Worm (Caenorhabditis elegans) whole organism, dauer: ENCODE data around the gene ttr-32.

Experiments
- unc-62 ChIP-seq: sonication (generic microtip); optimal IDR thresholded peaks from 2 replicates; lab custom pipeline; 2017; ENCODE audit warnings: missing biosample characterization, missing genetic modification reagents, missing genetic modification characterization

ttr-32 gene

DNA sequence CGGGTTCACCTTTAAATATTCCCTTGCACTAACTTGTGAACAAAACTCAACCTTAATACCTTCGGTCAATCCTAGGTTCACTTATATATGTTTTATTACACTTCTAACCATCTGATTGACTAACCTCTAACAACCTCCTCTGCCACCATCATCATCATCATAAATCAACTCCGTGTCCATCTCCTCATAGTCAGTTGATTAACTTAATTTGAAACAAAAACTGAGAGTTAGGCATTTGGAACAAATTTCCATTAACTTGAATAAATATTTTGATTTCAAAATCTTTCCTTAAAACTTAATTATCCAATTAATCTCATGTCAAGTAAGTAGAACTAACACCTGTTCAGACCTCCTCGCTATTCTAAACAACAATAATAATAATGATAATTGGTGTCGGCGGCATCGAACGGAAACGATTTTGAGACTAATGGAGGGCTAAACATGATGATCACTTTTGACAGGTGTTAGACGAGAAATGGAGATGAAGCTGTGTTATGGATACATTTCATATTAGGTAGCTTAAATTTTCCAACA, 12.5 kb upstream of the ttr-32 start:
- TF ChIP-seq unc-62 = no peak

ce11 chrIII:7554697-7555145, 11.5 kb upstream of the ttr-32 start:
- no peak for TF ChIP-seq unc-62

ce11 chrIII:7555360-7555759, 10.9 kb upstream of the ttr-32 start, which contains the start of gene ceh-13:
Gene ceh-13, plus strand, starts transcription at chrIII:7555660.
- no peak for TF ChIP-seq unc-62

- TF ChIP-seq unc-62 = no peak
Measured at ce11 chrIII:7557930-7558470, 8.2 kb upstream of the ttr-32 start.

- TF ChIP-seq unc-62 = no peak
Measured at ce11 chrIII:7558658-7559057, 7.6 kb upstream of the ttr-32 start.

- TF ChIP-seq unc-62 = no peak
Measured at ce11 chrIII:7559869-7560268, 6.3 kb upstream of the ttr-32 start.

ce11 chrIII:7561872-7562271, 4.3 kb upstream of the ttr-32 start, which contains the start of gene lgc-12:
Gene lgc-12, plus strand, starts transcription at chrIII:7562172.
- TF ChIP-seq unc-62 = no peak

ce11 chrIII:7565247-7565646, 964 bp upstream of the ttr-32 start, which contains the start of gene ttr-8:
Gene ttr-8, minus strand, starts transcription at chrIII:7565347.
- TF ChIP-seq unc-62 = no peak

- no peak for TF ChIP-seq unc-62
Measured at ce11 chrIII:7570083-7570695, 4.0 kb downstream of the ttr-32 start, which contains the start of gene R13A5.7. Gene R13A5.7, minus strand, starts transcription at chrIII:7570133.

DNA sequence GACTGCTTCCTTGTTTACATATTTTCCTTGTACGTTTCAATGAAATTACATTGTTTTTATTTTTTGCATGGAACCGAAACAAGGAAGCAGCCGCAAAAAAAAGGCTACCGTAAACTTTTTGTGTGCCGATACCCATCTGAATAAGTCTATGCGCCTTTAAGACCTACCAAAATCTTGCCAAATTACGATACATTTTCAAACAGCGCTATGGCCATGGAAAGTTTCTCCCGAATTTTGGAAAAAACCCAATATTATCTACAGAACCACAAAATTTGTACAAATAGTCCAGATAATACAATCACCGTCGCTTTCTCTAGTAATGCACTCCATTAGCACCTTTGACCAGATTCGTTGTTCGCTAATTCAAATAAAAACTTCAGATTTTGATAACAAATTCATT, 5.5 kb downstream of the ttr-32 start:
- TF ChIP-seq unc-62 = no peak

DNA sequence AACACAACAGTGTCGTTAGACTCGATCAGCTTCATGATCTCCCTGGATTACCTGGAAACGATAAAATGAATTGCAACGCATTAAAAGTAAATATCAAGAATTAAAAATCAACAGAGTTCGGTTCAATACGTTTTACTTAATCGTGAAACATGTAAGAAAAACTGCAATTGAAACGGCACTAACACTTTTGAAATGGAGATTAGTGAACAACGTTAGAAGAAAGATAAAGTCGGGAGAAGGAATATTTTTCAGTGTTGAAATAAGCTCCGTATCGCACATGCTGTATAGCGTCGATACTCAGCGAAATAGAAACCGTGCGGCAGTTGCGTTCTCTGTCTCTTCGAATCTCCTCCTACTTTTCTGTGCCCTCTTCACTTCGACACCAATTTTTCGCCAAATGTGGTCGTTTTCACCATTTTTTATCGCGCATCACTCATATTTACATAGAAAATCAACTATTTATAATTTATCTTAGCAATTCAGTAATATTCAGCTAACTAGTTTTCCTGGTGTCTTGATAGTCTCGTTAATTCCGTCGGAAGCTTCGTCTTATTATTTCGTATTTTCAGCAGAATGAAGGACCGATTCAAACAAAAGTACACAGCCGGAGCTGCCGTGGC, 6.7 kb downstream of the ttr-32 start, which contains the start of the genes rpl-9 and lpd-7:
TSS of gene rpl-9 (minus strand) at position 51 of the 620 bp plus-strand sequence.
TSS of gene lpd-7 (plus strand) at position 570 of the 620 bp plus-strand sequence.
- no peak for TF ChIP-seq unc-62

ce11 chrIII:7579324-7579723, 13.1 kb downstream of the ttr-32 start, which contains the start of gene mfsd-6:
Gene mfsd-6, minus strand, starts transcription at chrIII:7579411.
- no peak for TF ChIP-seq unc-62

DNA sequence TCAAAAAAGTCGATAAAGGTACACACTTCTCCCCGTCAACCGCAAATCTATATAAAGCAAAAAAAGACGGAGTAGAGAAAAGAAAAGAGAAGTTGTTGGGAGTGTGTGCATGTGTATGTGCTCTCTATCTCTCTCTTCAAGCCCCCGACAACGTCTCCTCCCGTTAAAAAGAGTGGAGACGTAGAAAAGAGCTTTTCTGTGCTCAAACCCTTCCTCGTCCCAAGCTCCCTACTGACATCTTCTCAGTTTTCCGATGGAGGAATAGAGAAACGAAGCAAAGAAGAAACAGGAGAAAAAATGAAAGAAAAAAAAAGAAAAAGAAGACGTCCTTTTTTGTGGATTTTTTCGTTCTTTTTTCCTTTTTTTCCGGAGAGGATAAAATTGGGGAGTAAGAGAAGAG, 14.4 kb downstream of the ttr-32 start:
- TF ChIP-seq unc-62 = no peak

ce11 chrIII:7582885-7583284, 16.7 kb downstream of the ttr-32 start, which contains the start of gene R13A5.10:
Gene R13A5.10, minus strand, starts transcription at chrIII:7582985.
- TF ChIP-seq unc-62 = no peak

DNA sequence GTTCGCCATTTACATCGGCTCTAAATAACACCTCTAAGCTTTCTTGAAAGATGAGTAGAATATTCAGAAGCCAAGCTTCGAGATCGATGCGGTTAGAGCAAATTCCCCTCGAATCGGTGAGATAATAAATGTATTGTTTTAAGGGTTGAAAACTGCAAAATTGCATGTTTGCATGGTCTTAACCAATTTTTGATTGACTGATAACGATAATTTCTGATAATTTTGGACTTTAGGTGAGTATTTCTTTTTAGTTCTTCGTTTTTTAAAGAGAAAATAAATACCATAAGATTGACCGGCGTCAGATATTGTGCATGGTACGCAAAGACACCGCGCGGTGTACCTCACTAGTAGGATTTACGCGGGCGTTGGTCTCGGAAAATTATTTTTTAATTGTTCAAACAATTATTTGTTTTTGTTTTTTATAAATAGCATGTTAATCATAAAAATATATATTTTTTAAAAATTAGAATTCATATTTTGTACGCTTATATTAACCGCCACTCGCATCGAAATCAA, 18.0 kb downstream of the ttr-32 start, which contains the start of gene cup-5:
TSS of gene cup-5 (plus strand) at position 51 of the 516 bp plus-strand sequence.
- TF ChIP-seq unc-62 = no peak

DNA sequence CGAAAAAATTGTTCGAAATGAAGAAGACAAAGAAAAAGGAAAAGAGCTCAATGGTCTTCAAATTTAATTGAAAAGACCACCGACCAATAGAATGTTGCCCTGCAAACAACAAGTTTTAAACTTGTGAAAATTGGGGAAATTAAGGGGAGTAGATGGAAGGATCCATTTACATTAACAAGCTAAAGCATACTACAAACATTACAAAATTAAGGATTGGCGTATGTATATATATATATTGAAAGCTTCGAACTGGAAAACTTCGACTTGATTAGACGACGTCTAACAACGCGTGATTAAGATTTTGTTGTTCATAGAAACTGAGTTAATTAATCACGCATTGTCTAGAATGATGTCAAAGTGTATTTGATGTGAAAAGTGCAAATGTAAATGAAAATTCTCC, 22.0 kb downstream of the ttr-32 start, which contains the start of gene R13A5.15:
TSS of gene R13A5.15 (minus strand) at position 101 of the 400 bp plus-strand sequence.
- no peak for TF ChIP-seq unc-62
